Worm (Caenorhabditis elegans) whole organism, L4/young adult: Measurements from ENCODE around the gene algn-6.

Source experiments
- W03F9.2 ChIP-seq: fragments of 150-350 bp; optimal IDR thresholded peaks from 2 replicates; lab custom pipeline; 2014; ENCODE audit warnings: missing biosample characterization, missing genetic modification characterization
- dao-5 ChIP-seq: sonication (generic microtip); optimal IDR thresholded peaks from 2 replicates; lab custom pipeline; 2016; ENCODE audit warnings: missing genotype, missing genetic modification characterization, moderate library complexity, missing compliant biosample characterization
- him-1 ChIP-seq: sonication (generic microtip); optimal IDR thresholded peaks from 2 replicates; lab custom pipeline; 2016; ENCODE audit warnings: missing genotype, missing genetic modification reagents, missing genetic modification characterization, missing compliant biosample characterization

- TF ChIP-seq him-1 (tag; lab: Kevin White, UChicago) (no peak), W03F9.2 (no peak), dao-5 (no peak)
These were observed 10.9 kb downstream of the algn-6 start, which contains the start of gene mtre-1 for ce11 chrII:8050477-8050876.
